Fruit fly (Drosophila melanogaster) whole organism, prepupa: ENCODE data around the gene CG31313.

ENCODE experiments used
- CG11902 ChIP-seq: fragments of 200-800 bp; sonication (Bioruptor generic); optimal IDR thresholded peaks from 3 replicates; lab custom pipeline; 2016; ENCODE audit warnings: missing biosample characterization, missing genetic modification characterization
- CG4318 ChIP-seq: fragments of 200-800 bp; sonication (Bioruptor generic); optimal IDR thresholded peaks from 3 replicates; lab custom pipeline; 2017; ENCODE audit warnings: missing biosample characterization, mild to moderate bottlenecking, missing genetic modification characterization
- Smox ChIP-seq: fragments of 200-800 bp; sonication (Bioruptor generic); optimal IDR thresholded peaks from 3 replicates; lab custom pipeline; 2016; ENCODE audit warnings: missing biosample characterization, missing genetic modification characterization
- Sox14 ChIP-seq: fragments of 200-800 bp; sonication (Bioruptor generic); optimal IDR thresholded peaks from 3 replicates; lab custom pipeline; 2016; ENCODE audit warnings: missing biosample characterization, missing genetic modification characterization
- achi ChIP-seq: fragments of 200-800 bp; sonication (Bioruptor generic); optimal IDR thresholded peaks from 3 replicates; lab custom pipeline; 2016; ENCODE audit warnings: missing biosample characterization, missing genetic modification characterization
- cyc ChIP-seq: fragments of 200-800 bp; sonication (Bioruptor generic); optimal IDR thresholded peaks from 3 replicates; lab custom pipeline; 2016; ENCODE audit warnings: missing biosample characterization, missing genetic modification characterization
- svp ChIP-seq: fragments of 200-800 bp; sonication (Bioruptor generic); peaks from one replicate; lab custom pipeline; 2016; ENCODE audit warnings: missing biosample characterization, missing genetic modification characterization

DNA sequence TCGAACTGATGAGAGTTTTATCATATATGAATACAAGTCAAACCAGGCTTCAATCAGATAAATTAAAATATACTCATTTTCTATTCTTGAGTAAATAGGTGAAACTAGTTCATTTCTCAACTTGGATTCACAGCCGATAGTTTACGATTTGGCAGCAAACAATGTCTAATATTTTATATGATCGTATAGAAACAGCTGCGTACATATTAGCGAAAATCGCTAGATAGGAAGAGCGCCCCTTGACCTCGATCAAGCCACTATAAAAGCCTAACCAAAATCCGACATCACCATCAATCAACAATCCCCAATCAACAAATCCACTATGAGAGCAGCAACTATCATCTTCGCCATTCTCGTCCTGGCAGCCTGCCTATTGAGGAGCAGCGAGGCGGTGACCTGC, 5.2 kb downstream of the CG31313 start, which contains the start of gene CG14851:
- TF ChIP-seq Smox (no peak), Sox14 (no peak), svp (GFP tag; lab: Kevin White, UChicago) (no peak), CG4318 (GFP tag; lab: Kevin White, UChicago) (no peak), cyc (GFP tag; lab: Kevin White, UChicago) (no peak), achi (no peak), CG11902 (GFP tag; lab: Kevin White, UChicago) (no peak)
